Worm (Caenorhabditis elegans): ENCODE measurements around the gene tomm-7.

DNA sequence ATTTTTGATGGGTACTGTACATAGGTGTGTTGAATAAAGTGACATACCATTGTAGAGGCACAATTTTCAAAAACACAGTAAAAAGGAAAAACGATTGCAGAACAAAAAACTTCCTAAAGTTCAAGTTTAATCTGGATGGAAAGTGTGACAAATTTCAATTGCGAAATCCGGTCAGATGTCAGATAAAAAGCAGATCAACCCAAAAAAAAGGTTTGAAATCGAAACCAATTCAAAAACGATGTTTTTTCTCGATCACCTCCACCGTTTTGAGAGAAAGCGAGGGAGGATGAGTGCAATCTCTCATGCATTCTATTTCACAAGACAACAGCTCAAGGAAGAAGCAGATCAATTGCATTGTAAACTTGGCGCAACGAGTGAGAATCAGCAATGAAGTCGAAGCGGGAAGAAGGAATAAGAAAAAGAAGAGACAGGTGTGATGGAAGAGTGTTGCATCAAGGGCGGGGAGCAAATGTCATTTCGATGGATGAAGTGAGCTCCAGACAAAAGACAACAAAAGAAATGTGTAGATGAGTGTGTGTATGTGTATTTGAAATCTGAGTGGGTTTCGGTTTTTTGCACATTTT lies 20.8 kb downstream of the tomm-7 start:
- TF ChIP-seq dao-5 (tag; optimal IDR thresholded peaks at IDR 0.05) (no peak), him-1 (tag; optimal IDR thresholded peaks at IDR 0.05) (no peak)

All from whole organism, L4/young adult.